Fruit fly (Drosophila melanogaster) whole organism, embryonic: Measurements from ENCODE around the gene PH4alphaEFB.

ENCODE experiments used
- CG11093 ChIP-seq: fragments of 200-800 bp; sonication (Bioruptor generic); IDR thresholded peaks from 3 replicates; pipeline ENCODE4 v1.3.6; 2022; ENCODE audit warnings: missing biosample characterization, missing genetic modification characterization
- CG11504 ChIP-seq: fragments of 200-800 bp; sonication (Bioruptor generic); optimal IDR thresholded peaks from 3 replicates; lab custom pipeline; 2019; ENCODE audit warnings: missing biosample characterization, mild to moderate bottlenecking, missing genetic modification characterization, moderate library complexity
- CG12659 ChIP-seq: fragments of 200-800 bp; sonication (Bioruptor generic); optimal IDR thresholded peaks from 3 replicates; lab custom pipeline; 2017; ENCODE audit warnings: mild to moderate bottlenecking, missing biosample characterization, missing genetic modification reagents, missing genetic modification characterization
- CG13894 ChIP-seq: fragments of 200-800 bp; sonication (Bioruptor generic); optimal IDR thresholded peaks from 3 replicates; lab custom pipeline; 2018; ENCODE audit warnings: missing biosample characterization, mild to moderate bottlenecking, missing genetic modification characterization, moderate library complexity
- CG14667 ChIP-seq: fragments of 200-800 bp; sonication (Bioruptor generic); IDR thresholded peaks from 2 replicates; pipeline ENCODE4 v1.3.6; 2022; ENCODE audit warnings: missing biosample characterization, missing genetic modification characterization
- CG14965 ChIP-seq: fragments of 200-800 bp; sonication (Bioruptor generic); optimal IDR thresholded peaks from 2 replicates; lab custom pipeline; 2016; ENCODE audit warnings: missing biosample characterization, missing genetic modification characterization, borderline replicate concordance
- CG15073 ChIP-seq: fragments of 200-800 bp; sonication (Bioruptor generic); optimal IDR thresholded peaks from 2 replicates; lab custom pipeline; 2016; ENCODE audit warnings: missing biosample characterization, missing genetic modification characterization
- CG1529 ChIP-seq: fragments of 200-800 bp; sonication (Bioruptor generic); optimal IDR thresholded peaks from 3 replicates; lab custom pipeline; 2018; ENCODE audit warnings: missing biosample characterization, missing genetic modification characterization
- CG1792 ChIP-seq: fragments of 200-800 bp; sonication (Bioruptor generic); optimal IDR thresholded peaks from 2 replicates; lab custom pipeline; 2016; ENCODE audit warnings: missing biosample characterization, missing genetic modification characterization
- CG18011 ChIP-seq: fragments of 200-800 bp; sonication (Bioruptor generic); optimal IDR thresholded peaks from 2 replicates; lab custom pipeline; 2017; ENCODE audit warnings: missing biosample characterization, missing genetic modification characterization, mild to moderate bottlenecking, moderate library complexity, missing genotype
- CG2120 ChIP-seq: fragments of 200-800 bp; sonication (Bioruptor generic); optimal IDR thresholded peaks from 3 replicates; lab custom pipeline; 2016; ENCODE audit warnings: missing biosample characterization, missing genetic modification characterization
- CG2678 ChIP-seq: fragments of 200-800 bp; sonication (Bioruptor generic); optimal IDR thresholded peaks from 3 replicates; lab custom pipeline; 2019; ENCODE audit warnings: missing biosample characterization, mild to moderate bottlenecking, missing genetic modification characterization, moderate library complexity
- CG4707 ChIP-seq: fragments of 200-800 bp; sonication (Bioruptor generic); optimal IDR thresholded peaks from 2 replicates; lab custom pipeline; 2018; ENCODE audit warnings: missing biosample characterization, mild to moderate bottlenecking, missing genetic modification characterization, moderate library complexity
- CG4730 ChIP-seq: fragments of 200-800 bp; sonication (Bioruptor generic); IDR thresholded peaks from 2 replicates; pipeline ENCODE4 v1.3.6; 2022; ENCODE audit warnings: missing biosample characterization, missing genetic modification characterization
- CG6272 ChIP-seq: fragments of 200-800 bp; sonication (Bioruptor generic); IDR thresholded peaks from 2 replicates; pipeline ENCODE4 v1.3.6; 2022; ENCODE audit warnings: missing biosample characterization, missing genetic modification characterization
- CG6813 ChIP-seq: fragments of 200-800 bp; sonication (Bioruptor generic); optimal IDR thresholded peaks from 2 replicates; lab custom pipeline; 2017; ENCODE audit warnings: missing biosample characterization, missing genetic modification characterization, mild to moderate bottlenecking, moderate library complexity, missing genetic modification reagents
- CG8089 ChIP-seq: fragments of 200-800 bp; sonication (Bioruptor generic); optimal IDR thresholded peaks from 3 replicates; lab custom pipeline; 2016; ENCODE audit warnings: missing biosample characterization, missing genetic modification characterization
- CG9437 ChIP-seq: fragments of 200-800 bp; sonication (Bioruptor generic); optimal IDR thresholded peaks from 2 replicates; lab custom pipeline; 2018; ENCODE audit warnings: missing biosample characterization, mild to moderate bottlenecking, missing genetic modification characterization
- CG9609 ChIP-seq: fragments of 200-800 bp; sonication (Bioruptor generic); optimal IDR thresholded peaks from 3 replicates; lab custom pipeline; 2016; ENCODE audit warnings: missing biosample characterization, missing genetic modification characterization
- CG9932 ChIP-seq: fragments of 200-800 bp; sonication (Bioruptor generic); IDR thresholded peaks from 2 replicates; pipeline ENCODE4 v1.3.6; 2022; ENCODE audit warnings: missing biosample characterization, missing genetic modification characterization
- CoRest ChIP-seq: fragments of 200-800 bp; sonication (Bioruptor generic); optimal IDR thresholded peaks from 3 replicates; lab custom pipeline; 2018; ENCODE audit warnings: missing biosample characterization, mild to moderate bottlenecking, missing genetic modification characterization, moderate library complexity
- Dref ChIP-seq: fragments of 200-800 bp; sonication (Bioruptor generic); IDR thresholded peaks from 2 replicates; pipeline ENCODE4 v1.3.6; 2022; ENCODE audit warnings: missing biosample characterization, missing genetic modification characterization
- E2f2 ChIP-seq: fragments of 200-800 bp; sonication (Bioruptor generic); IDR thresholded peaks from 2 replicates; pipeline ENCODE4 v1.3.6; 2022; ENCODE audit warnings: missing biosample characterization, missing genetic modification characterization
- Max ChIP-seq: fragments of 200-800 bp; sonication (Bioruptor generic); optimal IDR thresholded peaks from 2 replicates; lab custom pipeline; 2016; ENCODE audit warnings: missing biosample characterization, mild to moderate bottlenecking, missing genetic modification characterization
- NFAT ChIP-seq: fragments of 200-800 bp; sonication (Bioruptor generic); IDR thresholded peaks from 2 replicates; pipeline ENCODE4 v1.3.6; 2022; ENCODE audit warnings: missing biosample characterization, missing genetic modification characterization
- Six4 ChIP-seq: fragments of 200-800 bp; sonication (Bioruptor generic); optimal IDR thresholded peaks from 2 replicates; lab custom pipeline; 2016; ENCODE audit warnings: missing biosample characterization, missing genetic modification characterization
- TFAM ChIP-seq: fragments of 200-800 bp; sonication (Bioruptor generic); optimal IDR thresholded peaks from 2 replicates; lab custom pipeline; 2017; ENCODE audit warnings: missing biosample characterization, missing genetic modification characterization, inconsistent platforms
- ac ChIP-seq: fragments of 200-800 bp; sonication (Bioruptor generic); optimal IDR thresholded peaks from 3 replicates; lab custom pipeline; 2017; ENCODE audit warnings: missing biosample characterization, mild to moderate bottlenecking, missing genetic modification characterization
- cas ChIP-seq: fragments of 200-800 bp; sonication (Bioruptor generic); IDR thresholded peaks from 2 replicates; pipeline ENCODE4 v1.3.6; 2022; ENCODE audit warnings: missing biosample characterization, missing genetic modification characterization
- ci ChIP-seq: fragments of 200-800 bp; sonication (Bioruptor generic); IDR thresholded peaks from 3 replicates; pipeline ENCODE4 v1.3.6; 2022; ENCODE audit warnings: missing biosample characterization, missing genetic modification characterization
- eyg ChIP-seq: fragments of 200-800 bp; sonication (Bioruptor generic); optimal IDR thresholded peaks from 3 replicates; lab custom pipeline; 2016; ENCODE audit warnings: missing biosample characterization, missing genetic modification characterization
- ftz-f1 ChIP-seq: fragments of 200-800 bp; sonication (Bioruptor generic); optimal IDR thresholded peaks from 2 replicates; lab custom pipeline; 2016; ENCODE audit warnings: missing biosample characterization, missing genetic modification characterization
- gcm ChIP-seq: fragments of 200-800 bp; sonication (Bioruptor generic); optimal IDR thresholded peaks from 2 replicates; lab custom pipeline; 2019; ENCODE audit warnings: missing biosample characterization, mild to moderate bottlenecking, missing genetic modification characterization, moderate library complexity
- ken ChIP-seq: fragments of 200-800 bp; sonication (Bioruptor generic); IDR thresholded peaks from 3 replicates; pipeline ENCODE4 v1.3.6; 2022; ENCODE audit warnings: missing biosample characterization, missing genetic modification characterization
- knrl ChIP-seq: fragments of 200-800 bp; sonication (Bioruptor generic); IDR thresholded peaks from 3 replicates; pipeline ENCODE4 v1.3.6; 2022; ENCODE audit warnings: missing biosample characterization, missing genetic modification characterization; ENCODE audit not compliant: partially characterized antibody
- lmd ChIP-seq: fragments of 200-800 bp; sonication (Bioruptor generic); IDR thresholded peaks from 2 replicates; pipeline ENCODE4 v1.3.6; 2022; ENCODE audit warnings: missing biosample characterization, missing genetic modification characterization
- mam ChIP-seq: fragments of 200-800 bp; sonication (Bioruptor generic); optimal IDR thresholded peaks from 3 replicates; lab custom pipeline; 2016; ENCODE audit warnings: missing biosample characterization, missing genetic modification characterization
- p53 ChIP-seq: fragments of 200-800 bp; sonication (Bioruptor generic); optimal IDR thresholded peaks from 2 replicates; lab custom pipeline; 2016; ENCODE audit warnings: missing biosample characterization, missing genetic modification characterization
- pan ChIP-seq, 4 experiments: fragments of >200 bp in 3 of 4; fragments of 200-800 bp in 1 of 4; sonication (Bioruptor generic) in 1 of 4; optimal IDR thresholded peaks in 3 of 4; IDR thresholded peaks in 1 of 4; 2 replicates each; pipeline versions ENCODE4 v1.3.6 to Lab custom; 2017 to 2022; ENCODE audit warnings: missing biosample characterization in 2 of 4, missing genetic modification characterization in 2 of 4, mixed read lengths in 1 of 4
- pb ChIP-seq: fragments of 200-800 bp; sonication (Bioruptor generic); optimal IDR thresholded peaks from 3 replicates; lab custom pipeline; 2016; ENCODE audit warnings: missing biosample characterization, missing genetic modification characterization
- prd ChIP-seq, 3 experiments: fragments of >200 bp in 2 of 3; fragments of 200-800 bp in 1 of 3; sonication (Bioruptor generic) in 1 of 3; optimal IDR thresholded peaks in 2 of 3; IDR thresholded peaks in 1 of 3; 2 replicates in 2 of 3; 3 replicates in 1 of 3; pipeline versions ENCODE4 v1.3.6 to Lab custom; 2017 to 2022; ENCODE audit warnings: missing biosample characterization in 1 of 3, missing genetic modification characterization in 1 of 3
- psq ChIP-seq: fragments of 200-800 bp; sonication (Bioruptor generic); optimal IDR thresholded peaks from 2 replicates; lab custom pipeline; 2017; ENCODE audit warnings: missing biosample characterization, missing genetic modification characterization
- pum ChIP-seq: fragments of 200-800 bp; sonication (Bioruptor generic); optimal IDR thresholded peaks from 2 replicates; lab custom pipeline; 2016; ENCODE audit warnings: missing biosample characterization, missing genetic modification characterization
- rib ChIP-seq: fragments of 200-800 bp; sonication (Bioruptor generic); IDR thresholded peaks from 2 replicates; pipeline ENCODE4 v1.3.6; 2022; ENCODE audit warnings: missing biosample characterization, missing genetic modification characterization
- sd ChIP-seq: fragments of 200-800 bp; sonication (Bioruptor generic); optimal IDR thresholded peaks from 3 replicates; lab custom pipeline; 2018; ENCODE audit warnings: missing biosample characterization, mild to moderate bottlenecking, missing genetic modification characterization, moderate library complexity
- slbo ChIP-seq: fragments of 200-800 bp; sonication (Bioruptor generic); IDR thresholded peaks from 2 replicates; pipeline ENCODE4 v1.3.6; 2022; ENCODE audit warnings: missing biosample characterization, missing genetic modification characterization
- slp2 ChIP-seq: fragments of 200-800 bp; sonication (Bioruptor generic); optimal IDR thresholded peaks from 2 replicates; lab custom pipeline; 2016; ENCODE audit warnings: missing biosample characterization, missing genetic modification characterization
- sob ChIP-seq: fragments of 200-800 bp; sonication (Bioruptor generic); IDR thresholded peaks from 2 replicates; pipeline ENCODE4 v1.3.6; 2022; ENCODE audit warnings: missing biosample characterization, missing genetic modification characterization
- tio ChIP-seq: fragments of 200-800 bp; sonication (Bioruptor generic); optimal IDR thresholded peaks from 2 replicates; lab custom pipeline; 2017; ENCODE audit warnings: missing biosample characterization, missing genetic modification characterization, inconsistent platforms
- vvl ChIP-seq: fragments of 200-800 bp; sonication (Bioruptor generic); IDR thresholded peaks from 2 replicates; pipeline ENCODE4 v1.3.6; 2022; ENCODE audit warnings: missing biosample characterization, missing genetic modification characterization

The PH4alphaEFB gene

dm6 chr3R:30450224-30450623 lies 15.6 kb upstream of the PH4alphaEFB start (continued):
- no peak for TF ChIP-seq CoRest (tag; lab: Kevin White, UChicago)
- peak; percentile 89 for TF ChIP-seq CG6813 (GFP tag; lab: Kevin White, UChicago)
- peak; percentile 29 for TF ChIP-seq CG9609 (GFP tag; lab: Kevin White, UChicago)
- peak; percentile 64 for TF ChIP-seq ftz-f1
- TF ChIP-seq mam (GFP tag; lab: Kevin White, UChicago), result peak; percentile 75
- TF ChIP-seq Max (GFP tag; lab: Kevin White, UChicago), result peak; percentile 72
- peak; percentile 82 for TF ChIP-seq Six4 (GFP tag; lab: Kevin White, UChicago)
- TF ChIP-seq CG15073 (GFP tag; lab: Kevin White, UChicago), result no peak
- TF ChIP-seq slbo (GFP tag; lab: Robert Waterston, UW), result peak; percentile 81
- peak; percentile 90 for TF ChIP-seq CG1792 (GFP tag; lab: Kevin White, UChicago)
- peak; percentile 68; the same call in 1 of the 2 replicates for TF ChIP-seq cas (GFP tag; lab: Robert Waterston, UW)
- peak; percentile 55 for TF ChIP-seq gcm (GFP tag; lab: Kevin White, UChicago)
- TF ChIP-seq eyg (GFP tag; lab: Kevin White, UChicago), result no peak
- TF ChIP-seq CG4707 (GFP tag; lab: Kevin White, UChicago), result peak; percentile 68
- TF ChIP-seq CG14667 (GFP tag; lab: Robert Waterston, UW), result no peak
- peak; percentile 12 for TF ChIP-seq CG9437 (GFP tag; lab: Kevin White, UChicago)
- peak; percentile 86 for TF ChIP-seq vvl (GFP tag; lab: Robert Waterston, UW)
- peak; percentile 91 for TF ChIP-seq ci (GFP tag; lab: Robert Waterston, UW)
- TF ChIP-seq Dref (GFP tag; lab: Robert Waterston, UW), result peak; percentile 27; the same call in 1 of the 2 replicates
- peak; percentile 60 for TF ChIP-seq p53
- peak; percentile 69; the same call in 1 of the 3 replicates for TF ChIP-seq CG11093 (GFP tag; lab: Robert Waterston, UW)
- peak; percentile 67 for TF ChIP-seq CG12659 (GFP tag; lab: Kevin White, UChicago)
- TF ChIP-seq pum (GFP tag; lab: Kevin White, UChicago), result peak; percentile 38
- peak; percentile 72 for TF ChIP-seq CG14965 (GFP tag; lab: Kevin White, UChicago)
- peak; percentile 51 for TF ChIP-seq psq (GFP tag; lab: Kevin White, UChicago)
- TF ChIP-seq pan (optimal IDR thresholded peaks at IDR 0.05; lab: Kevin White, UChicago), result no peak
- peak in 1 of 2 experiments; percentile 86 for TF ChIP-seq pan (GFP tag; optimal IDR thresholded peaks at IDR 0.05 in 1 of 2, IDR thresholded peaks at IDR 0.05 in 1 of 2)
- 0 out of 2 replicates have a peak, but pooled peaks have one; percentile 4 for TF ChIP-seq CG9932
- peak; percentile 81 for TF ChIP-seq CG8089 (GFP tag; lab: Kevin White, UChicago)
- TF ChIP-seq lmd (GFP tag; lab: Robert Waterston, UW), result peak; percentile 31; the same call in 1 of the 2 replicates
- TF ChIP-seq ken (GFP tag; lab: Robert Waterston, UW), result 0 out of 3 replicates have a peak, but pooled peaks have one; percentile 43
- TF ChIP-seq prd (optimal IDR thresholded peaks at IDR 0.05; lab: Kevin White, UChicago), result no peak
- peak; percentile 31; the same call in 1 of the 3 replicates for TF ChIP-seq prd (GFP tag; IDR thresholded peaks at IDR 0.05; lab: Robert Waterston, UW)
- TF ChIP-seq sd (tag; lab: Kevin White, UChicago), result peak; percentile 23
- TF ChIP-seq knrl, result no peak
- TF ChIP-seq CG2120 (GFP tag; lab: Kevin White, UChicago), result peak; percentile 75
- peak; percentile 86 for TF ChIP-seq sob (GFP tag; lab: Robert Waterston, UW)
- TF ChIP-seq CG4730 (GFP tag; lab: Robert Waterston, UW), result no peak; the same call in 1 of the 2 replicates
- TF ChIP-seq CG1529 (GFP tag; lab: Kevin White, UChicago), result peak; percentile 69
- peak; percentile 66 for TF ChIP-seq E2f2 (GFP tag; lab: Robert Waterston, UW)
- TF ChIP-seq CG11504, result peak; percentile 32
- peak; percentile 79; the same call in 1 of the 2 replicates for TF ChIP-seq NFAT (GFP tag; lab: Robert Waterston, UW)
- TF ChIP-seq pb, result peak; percentile 3
- TF ChIP-seq TFAM, result peak; percentile 5
- TF ChIP-seq CG13894 (tag; lab: Kevin White, UChicago), result peak; percentile 38
- peak; percentile 88 for TF ChIP-seq tio (GFP tag; lab: Kevin White, UChicago)
- peak; percentile 65 for TF ChIP-seq CG18011 (GFP tag; lab: Kevin White, UChicago)
- peak; percentile 71 for TF ChIP-seq CG2678
- no peak for TF ChIP-seq slp2 (GFP tag; lab: Kevin White, UChicago)
- TF ChIP-seq ac (GFP tag; lab: Kevin White, UChicago), result peak; percentile 57
- TF ChIP-seq rib, result peak; percentile 90
- TF ChIP-seq CG6272 (GFP tag; lab: Robert Waterston, UW), result no peak
